Worm (Caenorhabditis elegans): ENCODE data around the gene F10C1.23.

ce11 chrII:5734883-5735282 lies 23.0 kb upstream of the F10C1.23 start:
- TF ChIP-seq dao-5 (tag; optimal IDR thresholded peaks at IDR 0.05): no peak
- TF ChIP-seq him-1 (tag; optimal IDR thresholded peaks at IDR 0.05): no peak
- TF ChIP-seq W03F9.2 (tag; optimal IDR thresholded peaks at IDR 0.05): no peak

All from whole organism, L4/young adult.